Worm (Caenorhabditis elegans): ENCODE measurements around the gene oig-8.

DNA sequence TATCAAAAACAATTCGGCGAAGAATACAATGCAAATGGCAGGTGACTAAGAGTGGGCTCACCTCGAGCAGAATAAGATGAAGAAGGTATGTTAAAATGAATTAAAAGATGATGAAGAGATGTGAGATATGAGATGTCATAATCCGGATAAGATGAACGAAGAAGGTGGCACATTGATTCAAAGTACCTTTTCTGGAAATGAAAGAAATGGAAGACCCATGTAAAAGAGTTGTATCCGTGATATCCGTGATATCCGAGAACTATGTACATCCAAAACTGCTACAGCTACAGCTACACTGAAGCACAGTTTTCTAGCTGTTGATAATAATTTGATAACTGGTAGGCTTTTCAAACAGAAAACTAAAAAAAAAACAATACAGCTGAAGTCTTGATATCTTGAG, at the start of gene oig-8:
- TF ChIP-seq ztf-29 (GFP tag; IDR thresholded peaks at IDR 0.05) (no peak), ztf-23 (GFP tag; IDR thresholded peaks at IDR 0.05) (no peak), flt-1 (GFP tag; IDR thresholded peaks at IDR 0.05) (no peak), ref-1 (GFP tag; conservative IDR thresholded peaks at IDR 0.05) (no peak), klf-2 (GFP tag; conservative IDR thresholded peaks at IDR 0.05) (no peak)

Data from whole organism, midembryonic.